Worm (Caenorhabditis elegans) whole organism, young adult: ENCODE data around the gene ceh-10.
A peak's percentile ranks its signal among the peaks of the same experiment; 100 is the strongest.

ENCODE experiments used
- B0019.2 ChIP-seq: fragments of 200-800 bp; sonication (Bioruptor generic); conservative IDR thresholded peaks from 2 replicates; pipeline ENCODE4 v1.3.6; 2022; ENCODE audit warnings: missing genetic modification reagents, missing genetic modification characterization, missing compliant biosample characterization
- B0035.1 ChIP-seq: sonication (generic microtip); optimal IDR thresholded peaks from 2 replicates; lab custom pipeline; 2016; ENCODE audit warnings: missing genetic modification characterization, mild to moderate bottlenecking, missing compliant biosample characterization, missing genotype, missing genetic modification reagents
- B0261.1 ChIP-seq: sonication (generic microtip); optimal IDR thresholded peaks from 2 replicates; lab custom pipeline; 2016; ENCODE audit warnings: mild to moderate bottlenecking, missing genetic modification characterization, moderate library complexity, missing compliant biosample characterization
- F10E7.11 ChIP-seq: sonication (generic microtip); optimal IDR thresholded peaks from 2 replicates; lab custom pipeline; 2017; ENCODE audit warnings: mild to moderate bottlenecking, missing genetic modification characterization, moderate library complexity, missing compliant biosample characterization
- F23B12.7 ChIP-seq: sonication (generic microtip); optimal IDR thresholded peaks from 2 replicates; lab custom pipeline; 2017; ENCODE audit warnings: missing genetic modification characterization, mild to moderate bottlenecking, missing compliant biosample characterization, antibody characterized with exemption, moderate library complexity; ENCODE audit not compliant: insufficient read depth
- F52B5.7 ChIP-seq: sonication (generic microtip); optimal IDR thresholded peaks from 2 replicates; lab custom pipeline; 2016; ENCODE audit warnings: mild to moderate bottlenecking, missing genetic modification characterization, missing compliant biosample characterization
- K11D2.4 ChIP-seq: fragments of 200-800 bp; sonication (Bioruptor generic); IDR thresholded peaks from 2 replicates; pipeline ENCODE4 v1.3.6; 2022; ENCODE audit warnings: missing genetic modification reagents, missing genetic modification characterization, missing compliant biosample characterization
- K12H6.12 ChIP-seq: fragments of 200-800 bp; sonication (Bioruptor generic); optimal IDR thresholded peaks from 2 replicates; lab custom pipeline; 2018; ENCODE audit warnings: mild to moderate bottlenecking, missing genetic modification characterization, missing compliant biosample characterization
- Y53G8AR.9 ChIP-seq: fragments of 200-800 bp; sonication (Bioruptor generic); conservative IDR thresholded peaks from 2 replicates; pipeline ENCODE4 v1.3.6; 2022; ENCODE audit warnings: missing genetic modification reagents, missing genetic modification characterization, missing compliant biosample characterization
- ZK185.1 ChIP-seq: sonication (generic microtip); optimal IDR thresholded peaks from 2 replicates; lab custom pipeline; 2016; ENCODE audit warnings: mild to moderate bottlenecking, missing genetic modification characterization, missing compliant biosample characterization; ENCODE audit not compliant: poor library complexity, severe bottlenecking
- ama-1 ChIP-seq, 3 experiments: fragments of 150-350 bp in 1 of 3; sonication (generic microtip) in 2 of 3; optimal IDR thresholded peaks; 2 replicates each; lab custom pipeline; 2014 to 2018; ENCODE audit warnings: missing biosample characterization in 2 of 3, missing genetic modification characterization in 2 of 3, missing genetic modification reagents in 2 of 3
- aptf-2 ChIP-seq: fragments of 200-800 bp; sonication (Bioruptor generic); conservative IDR thresholded peaks from 2 replicates; pipeline ENCODE4 v1.3.6; 2022; ENCODE audit warnings: missing genetic modification reagents, missing genetic modification characterization, missing compliant biosample characterization
- atf-7 ChIP-seq: sonication (generic microtip); optimal IDR thresholded peaks from 2 replicates; lab custom pipeline; 2017; ENCODE audit warnings: mild to moderate bottlenecking, missing genetic modification characterization, missing compliant biosample characterization
- bed-2 ChIP-seq: fragments of 200-800 bp; sonication (Bioruptor generic); IDR thresholded peaks from 2 replicates; pipeline ENCODE4 v1.3.6; 2022; ENCODE audit warnings: missing genetic modification reagents, missing genetic modification characterization, missing compliant biosample characterization
- cebp-1 ChIP-seq, 2 experiments: fragments of 200-800 bp in 1 of 2; sonication (Bioruptor generic) in 1 of 2; sonication (generic microtip) in 1 of 2; IDR thresholded peaks in 1 of 2; optimal IDR thresholded peaks in 1 of 2; 2 replicates each; pipeline versions ENCODE4 v1.3.6 to Lab custom; 2017 to 2022; ENCODE audit warnings: missing compliant biosample characterization in 2 of 2, missing genetic modification characterization in 2 of 2, mild to moderate bottlenecking in 1 of 2, missing genetic modification reagents in 1 of 2, moderate library complexity in 1 of 2
- ceh-27 ChIP-seq: fragments of 200-800 bp; sonication (Bioruptor generic); optimal IDR thresholded peaks from 2 replicates; lab custom pipeline; 2018; ENCODE audit warnings: mild to moderate bottlenecking, missing genetic modification characterization, moderate library complexity, missing compliant biosample characterization
- ceh-58 ChIP-seq: fragments of 200-800 bp; sonication (Bioruptor generic); IDR thresholded peaks from 2 replicates; pipeline ENCODE4 v1.3.6; 2022; ENCODE audit warnings: missing genetic modification characterization, missing compliant biosample characterization
- fkh-3 ChIP-seq: sonication (generic microtip); optimal IDR thresholded peaks from 2 replicates; lab custom pipeline; 2016; ENCODE audit warnings: mild to moderate bottlenecking, missing genetic modification characterization, missing compliant biosample characterization
- hmg-1.2 ChIP-seq: fragments of 200-800 bp; sonication (Bioruptor generic); IDR thresholded peaks from 2 replicates; pipeline ENCODE4 v1.3.6; 2022; ENCODE audit warnings: missing genetic modification reagents, missing genetic modification characterization, missing compliant biosample characterization
- lag-1 ChIP-seq: fragments of 200-800 bp; sonication (Bioruptor generic); IDR thresholded peaks from 2 replicates; pipeline ENCODE4 v1.3.6; 2022; ENCODE audit warnings: missing genetic modification reagents, missing genetic modification characterization, missing compliant biosample characterization
- lin-26 ChIP-seq: fragments of 200-800 bp; sonication (Bioruptor generic); IDR thresholded peaks from 2 replicates; pipeline ENCODE4 v1.3.6; 2022; ENCODE audit warnings: missing genetic modification reagents, missing genetic modification characterization, missing compliant biosample characterization
- lin-35 ChIP-seq, 3 experiments: fragments of 150-350 bp in 2 of 3; sonication (generic microtip) in 1 of 3; optimal IDR thresholded peaks; 2 replicates each; lab custom pipeline; 2014 to 2018; ENCODE audit warnings: missing biosample characterization in 3 of 3, missing genetic modification characterization in 3 of 3, missing genetic modification reagents in 3 of 3
- lsl-1 ChIP-seq: fragments of 200-800 bp; sonication (Bioruptor generic); optimal IDR thresholded peaks from 2 replicates; lab custom pipeline; 2018; ENCODE audit warnings: mild to moderate bottlenecking, missing genetic modification characterization, moderate library complexity, missing compliant biosample characterization
- lsy-27 ChIP-seq: sonication (generic microtip); optimal IDR thresholded peaks from 2 replicates; lab custom pipeline; 2017; ENCODE audit warnings: missing genetic modification characterization, mild to moderate bottlenecking, missing compliant biosample characterization, antibody characterized with exemption, missing genotype, borderline replicate concordance; ENCODE audit not compliant: insufficient read depth
- madf-10 ChIP-seq: sonication (generic microtip); optimal IDR thresholded peaks from 2 replicates; lab custom pipeline; 2016; ENCODE audit warnings: mild to moderate bottlenecking, missing genetic modification characterization, missing compliant biosample characterization
- mcd-1 ChIP-seq: fragments of 200-800 bp; sonication (Bioruptor generic); IDR thresholded peaks from 2 replicates; pipeline ENCODE4 v1.3.6; 2022; ENCODE audit warnings: missing genetic modification reagents, missing genetic modification characterization, missing compliant biosample characterization
- mes-4 ChIP-seq: sonication (generic microtip); optimal IDR thresholded peaks from 2 replicates; lab custom pipeline; 2016; ENCODE audit warnings: missing genotype, missing genetic modification characterization, missing compliant biosample characterization
- mxl-1 ChIP-seq: sonication (generic microtip); optimal IDR thresholded peaks from 2 replicates; lab custom pipeline; 2016; ENCODE audit warnings: missing genetic modification characterization, missing compliant biosample characterization
- nfya-1 ChIP-seq: sonication (generic microtip); optimal IDR thresholded peaks from 2 replicates; lab custom pipeline; 2017; ENCODE audit warnings: antibody characterized with exemption, missing compliant biosample characterization, missing genetic modification characterization, borderline replicate concordance; ENCODE audit not compliant: insufficient read depth
- nfyb-1 ChIP-seq: fragments of 200-800 bp; sonication (Bioruptor generic); IDR thresholded peaks from 2 replicates; pipeline ENCODE4 v1.3.6; 2022; ENCODE audit warnings: missing genetic modification reagents, missing genetic modification characterization, missing compliant biosample characterization
- nhr-120 ChIP-seq: fragments of 200-800 bp; sonication (Bioruptor generic); IDR thresholded peaks from 2 replicates; pipeline ENCODE4 v1.3.6; 2022; ENCODE audit warnings: missing genetic modification characterization, missing compliant biosample characterization
- nhr-27 ChIP-seq: fragments of 200-800 bp; sonication (Bioruptor generic); optimal IDR thresholded peaks from 2 replicates; lab custom pipeline; 2018; ENCODE audit warnings: mild to moderate bottlenecking, missing genetic modification characterization, moderate library complexity, missing compliant biosample characterization
- pha-4 ChIP-seq: fragments of 150-350 bp; sonication (generic microtip); optimal IDR thresholded peaks from 2 replicates; lab custom pipeline; 2014; ENCODE audit warnings: missing biosample characterization, missing genetic modification reagents, missing genetic modification characterization
- rcor-1 ChIP-seq: fragments of 200-800 bp; sonication (Bioruptor generic); IDR thresholded peaks from 2 replicates; pipeline ENCODE4 v1.3.6; 2022; ENCODE audit warnings: missing genetic modification reagents, missing genetic modification characterization, missing compliant biosample characterization
- rpc-1 ChIP-seq, 2 experiments: fragments of 150-350 bp in 1 of 2; sonication (generic microtip) in 1 of 2; optimal IDR thresholded peaks; 2 replicates each; lab custom pipeline; 2014 to 2018; ENCODE audit warnings: missing biosample characterization in 1 of 2, missing genetic modification characterization in 1 of 2, missing genetic modification reagents in 1 of 2, missing genotype in 1 of 2
- snpc-1.1 ChIP-seq: sonication (generic microtip); optimal IDR thresholded peaks from 2 replicates; lab custom pipeline; 2017; ENCODE audit warnings: missing genetic modification characterization, mild to moderate bottlenecking, missing compliant biosample characterization, antibody characterized with exemption, moderate library complexity, missing genotype, missing genetic modification reagents; ENCODE audit not compliant: insufficient read depth
- snpc-3.4 ChIP-seq: sonication (generic microtip); optimal IDR thresholded peaks from 2 replicates; lab custom pipeline; 2017; ENCODE audit warnings: missing genetic modification characterization, mild to moderate bottlenecking, missing compliant biosample characterization, antibody characterized with exemption, moderate library complexity, missing genotype, missing genetic modification reagents
- snpc-4 ChIP-seq, 5 experiments: fragments of 150-350 bp in 1 of 5; sonication (generic microtip) in 4 of 5; optimal IDR thresholded peaks; 2 replicates each; lab custom pipeline; 2014 to 2018; ENCODE audit warnings: missing genetic modification characterization in 5 of 5, missing biosample characterization in 3 of 5, antibody characterized with exemption in 2 of 5, mild to moderate bottlenecking in 2 of 5, missing compliant biosample characterization in 2 of 5, missing genotype in 2 of 5, moderate library complexity in 2 of 5, missing genetic modification reagents in 1 of 5
- somi-1 ChIP-seq: fragments of 200-800 bp; sonication (Bioruptor generic); optimal IDR thresholded peaks from 2 replicates; lab custom pipeline; 2018; ENCODE audit warnings: mild to moderate bottlenecking, missing genetic modification characterization, missing compliant biosample characterization
- tbp1 ChIP-seq: fragments of 200-800 bp; sonication (Bioruptor generic); optimal IDR thresholded peaks from 2 replicates; lab custom pipeline; 2018; ENCODE audit warnings: mild to moderate bottlenecking, missing genetic modification characterization, missing compliant biosample characterization
- unc-130 ChIP-seq: sonication (generic microtip); optimal IDR thresholded peaks from 2 replicates; lab custom pipeline; 2016; ENCODE audit warnings: missing genetic modification reagents, missing genetic modification characterization, missing compliant biosample characterization
- zfh-2 ChIP-seq: fragments of 200-800 bp; sonication (Bioruptor generic); conservative IDR thresholded peaks from 2 replicates; pipeline ENCODE4 v1.3.6; 2022; ENCODE audit warnings: missing genetic modification reagents, missing genetic modification characterization, missing compliant biosample characterization
- ztf-25 ChIP-seq: fragments of 200-800 bp; sonication (Bioruptor generic); IDR thresholded peaks from 2 replicates; pipeline ENCODE4 v1.3.6; 2022; ENCODE audit warnings: missing genetic modification reagents, missing genetic modification characterization, missing compliant biosample characterization
- ztf-3 ChIP-seq: fragments of 200-800 bp; sonication (Bioruptor generic); optimal IDR thresholded peaks from 2 replicates; lab custom pipeline; 2018; ENCODE audit warnings: mild to moderate bottlenecking, missing genetic modification characterization, missing compliant biosample characterization

ceh-10 gene

DNA sequence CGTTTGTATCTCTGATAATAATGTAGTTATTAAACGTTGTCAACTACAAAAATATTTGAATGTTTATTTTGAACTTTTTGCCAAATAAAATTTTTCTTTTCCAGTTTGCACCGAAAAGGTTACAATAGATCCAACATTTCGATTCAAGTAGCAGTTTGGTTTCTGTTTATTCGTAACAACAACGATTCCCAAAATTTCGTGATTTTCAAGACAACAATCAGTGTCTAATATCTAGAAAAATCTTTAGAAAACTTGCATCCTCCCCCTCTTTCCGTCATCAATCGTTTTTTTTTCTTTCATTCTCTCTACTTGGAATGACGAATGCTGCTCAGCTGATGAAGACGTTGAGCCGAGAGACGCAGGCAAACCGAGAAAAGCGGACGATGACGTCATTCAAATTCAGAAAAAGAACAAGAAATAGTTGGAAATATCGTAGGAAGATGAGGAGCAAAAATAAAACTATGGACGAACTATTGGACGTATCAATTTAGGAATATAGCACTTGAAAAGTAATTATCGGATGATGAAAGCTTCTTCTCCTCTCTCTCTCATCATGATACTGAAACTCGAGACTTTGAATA, 40.2 kb upstream of the ceh-10 start (continued):
- TF ChIP-seq ceh-58 (GFP tag; lab: Robert Waterston, UW), result no peak
- TF ChIP-seq lsy-27 (tag; lab: Kevin White, UChicago), result no peak
- peak; percentile 28; the same call in 1 of the 2 replicates for TF ChIP-seq zfh-2 (GFP tag; lab: Robert Waterston, UW)
- 0 out of 2 replicates have a peak, but pooled peaks have one; percentile 48 for TF ChIP-seq mcd-1 (GFP tag; lab: Robert Waterston, UW)
- no peak for TF ChIP-seq lsl-1 (GFP tag; lab: Kevin White, UChicago)
- TF ChIP-seq aptf-2, result no peak
- TF ChIP-seq mes-4 (tag; lab: Kevin White, UChicago), result no peak
- no peak for TF ChIP-seq somi-1 (GFP tag; lab: Kevin White, UChicago)
- TF ChIP-seq snpc-1.1 (tag; lab: Kevin White, UChicago), result no peak
- no peak for TF ChIP-seq Y53G8AR.9 (GFP tag; lab: Robert Waterston, UW)
- peak; percentile 53 for TF ChIP-seq K12H6.12 (tag; lab: Kevin White, UChicago)
- TF ChIP-seq unc-130 (GFP tag; lab: Kevin White, UChicago), result no peak
- no peak for TF ChIP-seq cebp-1 (GFP tag; IDR thresholded peaks at IDR 0.05; lab: Robert Waterston, UW)
- TF ChIP-seq cebp-1 (tag; optimal IDR thresholded peaks at IDR 0.05; lab: Kevin White, UChicago), result peak; percentile 35
- TF ChIP-seq fkh-3 (tag; lab: Kevin White, UChicago), result no peak
- TF ChIP-seq madf-10 (tag; lab: Kevin White, UChicago), result no peak
- no peak for TF ChIP-seq ztf-25 (GFP tag; lab: Robert Waterston, UW)
- no peak for TF ChIP-seq B0019.2
- TF ChIP-seq ztf-3 (GFP tag; lab: Kevin White, UChicago), result no peak
- no peak for TF ChIP-seq snpc-4 (GFP tag; optimal IDR thresholded peaks at IDR 0.05; lab: Kevin White, UChicago)
- no peak for TF ChIP-seq snpc-4 (tag; optimal IDR thresholded peaks at IDR 0.05; lab: Kevin White, UChicago)
- no peak for TF ChIP-seq lag-1 (GFP tag; lab: Robert Waterston, UW)
- TF ChIP-seq rcor-1 (GFP tag; lab: Robert Waterston, UW), result 0 out of 2 replicates have a peak, but pooled peaks have one; percentile 35
- peak; percentile 17 for TF ChIP-seq ceh-27 (GFP tag; lab: Kevin White, UChicago)
- peak; percentile 7 for TF ChIP-seq ZK185.1
- no peak for TF ChIP-seq F52B5.7 (tag; lab: Kevin White, UChicago)
- peak; percentile 30; the same call in 1 of the 2 replicates for TF ChIP-seq hmg-1.2 (GFP tag; lab: Robert Waterston, UW)
- peak; percentile 95 for TF ChIP-seq atf-7 (tag; lab: Kevin White, UChicago)
- no peak for TF ChIP-seq rpc-1 (optimal IDR thresholded peaks at IDR 0.05; lab: Kevin White, UChicago)
- no peak for TF ChIP-seq rpc-1 (tag; optimal IDR thresholded peaks at IDR 0.05; lab: Kevin White, UChicago)
- no peak for TF ChIP-seq F10E7.11 (tag; lab: Kevin White, UChicago)
- no peak for TF ChIP-seq bed-2 (GFP tag; lab: Robert Waterston, UW)
- TF ChIP-seq lin-35 (GFP tag; optimal IDR thresholded peaks at IDR 0.05; lab: Kevin White, UChicago), result peak in 1 of 3 experiments; percentile 84
- TF ChIP-seq pha-4 (tag; lab: Kevin White, UChicago), result no peak
- TF ChIP-seq snpc-3.4 (tag; lab: Kevin White, UChicago), result no peak
- no peak for TF ChIP-seq ama-1 (optimal IDR thresholded peaks at IDR 0.05; lab: Kevin White, UChicago)
- no peak for TF ChIP-seq ama-1 (GFP tag; optimal IDR thresholded peaks at IDR 0.05; lab: Kevin White, UChicago)
- TF ChIP-seq nfyb-1 (GFP tag; lab: Robert Waterston, UW), result peak; percentile 57; the same call in 1 of the 2 replicates
- TF ChIP-seq nhr-27 (tag; lab: Kevin White, UChicago), result no peak
- no peak for TF ChIP-seq tbp1 (GFP tag; lab: Kevin White, UChicago)
- TF ChIP-seq nfya-1 (tag; lab: Kevin White, UChicago), result no peak
- no peak for TF ChIP-seq B0035.1 (tag; lab: Kevin White, UChicago)
- no peak for TF ChIP-seq F23B12.7 (tag; lab: Kevin White, UChicago)
- no peak for TF ChIP-seq nhr-120 (GFP tag; lab: Robert Waterston, UW)
- TF ChIP-seq lin-26 (GFP tag; lab: Robert Waterston, UW), result no peak
- TF ChIP-seq B0261.1 (tag; lab: Kevin White, UChicago), result no peak
- no peak for TF ChIP-seq K11D2.4 (GFP tag; lab: Robert Waterston, UW)
- no peak for TF ChIP-seq mxl-1
